Worm (Caenorhabditis elegans) whole organism, young adult: ENCODE measurements around the gene Y59A8B.12.
A peak's percentile ranks its signal among the peaks of the same experiment; 100 is the strongest.

Experiments used
- B0261.1 ChIP-seq: sonication (generic microtip); optimal IDR thresholded peaks from 2 replicates; lab custom pipeline; 2016; ENCODE audit warnings: mild to moderate bottlenecking, missing genetic modification characterization, moderate library complexity, missing compliant biosample characterization
- B0336.3 ChIP-seq: fragments of 200-800 bp; sonication (Bioruptor generic); IDR thresholded peaks from 2 replicates; pipeline ENCODE4 v1.3.6; 2022; ENCODE audit warnings: missing genetic modification characterization, missing compliant biosample characterization
- D2030.7 ChIP-seq: fragments of 200-800 bp; sonication (Bioruptor generic); IDR thresholded peaks from 2 replicates; pipeline ENCODE4 v1.3.6; 2022; ENCODE audit warnings: missing genetic modification reagents, missing genetic modification characterization, missing compliant biosample characterization
- F22D6.2 ChIP-seq: sonication (generic microtip); optimal IDR thresholded peaks from 2 replicates; lab custom pipeline; 2016; ENCODE audit warnings: mild to moderate bottlenecking, missing genetic modification characterization, missing compliant biosample characterization
- F23B12.7 ChIP-seq: sonication (generic microtip); optimal IDR thresholded peaks from 2 replicates; lab custom pipeline; 2017; ENCODE audit warnings: missing genetic modification characterization, mild to moderate bottlenecking, missing compliant biosample characterization, antibody characterized with exemption, moderate library complexity; ENCODE audit not compliant: insufficient read depth
- F39B2.1 ChIP-seq: fragments of 200-800 bp; sonication (Bioruptor generic); IDR thresholded peaks from 2 replicates; pipeline ENCODE4 v1.3.6; 2022; ENCODE audit warnings: missing genetic modification reagents, missing genetic modification characterization, missing compliant biosample characterization
- F49E8.2 ChIP-seq: sonication (generic microtip); optimal IDR thresholded peaks from 3 replicates; lab custom pipeline; 2017; ENCODE audit warnings: missing genetic modification characterization, mild to moderate bottlenecking, missing compliant biosample characterization, antibody characterized with exemption, moderate library complexity; ENCODE audit not compliant: insufficient read depth
- F55B11.4 ChIP-seq: sonication (generic microtip); optimal IDR thresholded peaks from 2 replicates; lab custom pipeline; 2016; ENCODE audit warnings: missing compliant biosample characterization, missing genetic modification characterization, borderline replicate concordance; ENCODE audit not compliant: insufficient read depth
- F57A8.1 ChIP-seq: fragments of 200-800 bp; sonication (Bioruptor generic); optimal IDR thresholded peaks from 2 replicates; lab custom pipeline; 2018; ENCODE audit warnings: mild to moderate bottlenecking, missing genetic modification characterization, moderate library complexity, missing compliant biosample characterization
- T07F8.4 ChIP-seq: sonication (generic microtip); optimal IDR thresholded peaks from 2 replicates; lab custom pipeline; 2016; ENCODE audit warnings: mild to moderate bottlenecking, missing genetic modification characterization, moderate library complexity, missing compliant biosample characterization
- T26A5.8 ChIP-seq: sonication (generic microtip); optimal IDR thresholded peaks from 2 replicates; lab custom pipeline; 2016; ENCODE audit warnings: missing genetic modification characterization, missing compliant biosample characterization
- Y53F4B.3 ChIP-seq: fragments of 200-800 bp; sonication (Bioruptor generic); IDR thresholded peaks from 2 replicates; pipeline ENCODE4 v1.3.6; 2022; ENCODE audit warnings: missing genetic modification reagents, missing genetic modification characterization, missing compliant biosample characterization
- Y53G8AR.9 ChIP-seq: fragments of 200-800 bp; sonication (Bioruptor generic); conservative IDR thresholded peaks from 2 replicates; pipeline ENCODE4 v1.3.6; 2022; ENCODE audit warnings: missing genetic modification reagents, missing genetic modification characterization, missing compliant biosample characterization
- Y67H2A.10 ChIP-seq: fragments of 200-800 bp; sonication (Bioruptor generic); conservative IDR thresholded peaks from 2 replicates; pipeline ENCODE4 v1.3.6; 2022; ENCODE audit warnings: missing genetic modification reagents, missing genetic modification characterization, missing compliant biosample characterization
- Y95B8A.8 ChIP-seq: fragments of 200-800 bp; sonication (Bioruptor generic); IDR thresholded peaks from 2 replicates; pipeline ENCODE4 v1.3.6; 2022; ENCODE audit warnings: missing genetic modification reagents, missing genetic modification characterization, missing compliant biosample characterization
- athp-1 ChIP-seq: sonication (generic microtip); optimal IDR thresholded peaks from 2 replicates; lab custom pipeline; 2017; ENCODE audit warnings: mild to moderate bottlenecking, missing genetic modification characterization, missing compliant biosample characterization
- attf-3 ChIP-seq: fragments of 200-800 bp; sonication (Bioruptor generic); conservative IDR thresholded peaks from 2 replicates; pipeline ENCODE4 v1.3.6; 2022; ENCODE audit warnings: missing genetic modification reagents, missing genetic modification characterization, missing compliant biosample characterization
- bed-2 ChIP-seq: fragments of 200-800 bp; sonication (Bioruptor generic); IDR thresholded peaks from 2 replicates; pipeline ENCODE4 v1.3.6; 2022; ENCODE audit warnings: missing genetic modification reagents, missing genetic modification characterization, missing compliant biosample characterization
- ceh-27 ChIP-seq: fragments of 200-800 bp; sonication (Bioruptor generic); optimal IDR thresholded peaks from 2 replicates; lab custom pipeline; 2018; ENCODE audit warnings: mild to moderate bottlenecking, missing genetic modification characterization, moderate library complexity, missing compliant biosample characterization
- ceh-79 ChIP-seq: sonication (generic microtip); optimal IDR thresholded peaks from 2 replicates; lab custom pipeline; 2017; ENCODE audit warnings: mild to moderate bottlenecking, missing genetic modification characterization, missing compliant biosample characterization
- ceh-91 ChIP-seq: fragments of 200-800 bp; sonication (Bioruptor generic); IDR thresholded peaks from 2 replicates; pipeline ENCODE4 v1.3.6; 2022; ENCODE audit warnings: missing genetic modification reagents, missing genetic modification characterization, missing compliant biosample characterization
- die-1 ChIP-seq: sonication (generic microtip); optimal IDR thresholded peaks from 2 replicates; lab custom pipeline; 2016; ENCODE audit warnings: missing genotype, mild to moderate bottlenecking, missing genetic modification characterization, missing compliant biosample characterization
- dox-1 ChIP-seq: fragments of 200-800 bp; sonication (Bioruptor generic); IDR thresholded peaks from 2 replicates; pipeline ENCODE4 v1.3.6; 2022; ENCODE audit warnings: missing genetic modification reagents, missing genetic modification characterization, missing compliant biosample characterization
- dpl-1 ChIP-seq: fragments of 150-350 bp; optimal IDR thresholded peaks from 2 replicates; lab custom pipeline; 2014; ENCODE audit warnings: missing biosample characterization, missing genetic modification reagents, missing genetic modification characterization
- ets-4 ChIP-seq: fragments of 200-800 bp; sonication (Bioruptor generic); optimal IDR thresholded peaks from 2 replicates; lab custom pipeline; 2018; ENCODE audit warnings: mild to moderate bottlenecking, missing genetic modification characterization, missing compliant biosample characterization
- hlh-12 ChIP-seq: sonication (generic microtip); optimal IDR thresholded peaks from 2 replicates; lab custom pipeline; 2016; ENCODE audit warnings: missing genetic modification characterization, missing compliant biosample characterization
- hmg-1.2 ChIP-seq: fragments of 200-800 bp; sonication (Bioruptor generic); IDR thresholded peaks from 2 replicates; pipeline ENCODE4 v1.3.6; 2022; ENCODE audit warnings: missing genetic modification reagents, missing genetic modification characterization, missing compliant biosample characterization
- hsf-1 ChIP-seq: fragments of 200-800 bp; sonication (Bioruptor generic); IDR thresholded peaks from 2 replicates; pipeline ENCODE4 v1.3.6; 2022; ENCODE audit warnings: missing genetic modification reagents, missing genetic modification characterization, missing compliant biosample characterization
- lin-26 ChIP-seq: fragments of 200-800 bp; sonication (Bioruptor generic); IDR thresholded peaks from 2 replicates; pipeline ENCODE4 v1.3.6; 2022; ENCODE audit warnings: missing genetic modification reagents, missing genetic modification characterization, missing compliant biosample characterization
- lin-40 ChIP-seq: sonication (generic microtip); optimal IDR thresholded peaks from 2 replicates; lab custom pipeline; 2016; ENCODE audit warnings: missing genetic modification characterization, mild to moderate bottlenecking, missing compliant biosample characterization, missing genotype, missing genetic modification reagents
- lsl-1 ChIP-seq: fragments of 200-800 bp; sonication (Bioruptor generic); optimal IDR thresholded peaks from 2 replicates; lab custom pipeline; 2018; ENCODE audit warnings: mild to moderate bottlenecking, missing genetic modification characterization, moderate library complexity, missing compliant biosample characterization
- lsy-27 ChIP-seq: sonication (generic microtip); optimal IDR thresholded peaks from 2 replicates; lab custom pipeline; 2017; ENCODE audit warnings: missing genetic modification characterization, mild to moderate bottlenecking, missing compliant biosample characterization, antibody characterized with exemption, missing genotype, borderline replicate concordance; ENCODE audit not compliant: insufficient read depth
- madf-6 ChIP-seq: fragments of 200-800 bp; sonication (Bioruptor generic); IDR thresholded peaks from 2 replicates; pipeline ENCODE4 v1.3.6; 2022; ENCODE audit warnings: missing genetic modification reagents, missing genetic modification characterization, missing compliant biosample characterization
- madf-8 ChIP-seq: fragments of 200-800 bp; sonication (Bioruptor generic); conservative IDR thresholded peaks from 2 replicates; pipeline ENCODE4 v1.3.6; 2022; ENCODE audit warnings: missing genetic modification reagents, missing genetic modification characterization, missing compliant biosample characterization
- mxl-1 ChIP-seq: sonication (generic microtip); optimal IDR thresholded peaks from 2 replicates; lab custom pipeline; 2016; ENCODE audit warnings: missing genetic modification characterization, missing compliant biosample characterization
- nfya-1 ChIP-seq: sonication (generic microtip); optimal IDR thresholded peaks from 2 replicates; lab custom pipeline; 2017; ENCODE audit warnings: antibody characterized with exemption, missing compliant biosample characterization, missing genetic modification characterization, borderline replicate concordance; ENCODE audit not compliant: insufficient read depth
- nfya-2 ChIP-seq: fragments of 200-800 bp; sonication (Bioruptor generic); IDR thresholded peaks from 2 replicates; pipeline ENCODE4 v1.3.6; 2022; ENCODE audit warnings: missing genetic modification reagents, missing genetic modification characterization, missing compliant biosample characterization
- nhr-120 ChIP-seq: fragments of 200-800 bp; sonication (Bioruptor generic); IDR thresholded peaks from 2 replicates; pipeline ENCODE4 v1.3.6; 2022; ENCODE audit warnings: missing genetic modification characterization, missing compliant biosample characterization
- nhr-27 ChIP-seq: fragments of 200-800 bp; sonication (Bioruptor generic); optimal IDR thresholded peaks from 2 replicates; lab custom pipeline; 2018; ENCODE audit warnings: mild to moderate bottlenecking, missing genetic modification characterization, moderate library complexity, missing compliant biosample characterization
- pbrm-1 ChIP-seq: fragments of 200-800 bp; sonication (Bioruptor generic); IDR thresholded peaks from 2 replicates; pipeline ENCODE4 v1.3.6; 2022; ENCODE audit warnings: missing genetic modification reagents, missing genetic modification characterization, missing compliant biosample characterization
- snpc-1.1 ChIP-seq: sonication (generic microtip); optimal IDR thresholded peaks from 2 replicates; lab custom pipeline; 2017; ENCODE audit warnings: missing genetic modification characterization, mild to moderate bottlenecking, missing compliant biosample characterization, antibody characterized with exemption, moderate library complexity, missing genotype, missing genetic modification reagents; ENCODE audit not compliant: insufficient read depth
- snpc-1.3 ChIP-seq: sonication (generic microtip); optimal IDR thresholded peaks from 2 replicates; lab custom pipeline; 2017; ENCODE audit warnings: missing genetic modification characterization, mild to moderate bottlenecking, missing compliant biosample characterization, antibody characterized with exemption, moderate library complexity, missing genotype, missing genetic modification reagents; ENCODE audit not compliant: insufficient read depth
- tbx-9 ChIP-seq: sonication (generic microtip); optimal IDR thresholded peaks from 2 replicates; lab custom pipeline; 2016; ENCODE audit warnings: borderline replicate concordance, missing genetic modification characterization, inconsistent platforms, missing compliant biosample characterization
- xnd-1 ChIP-seq: sonication (generic microtip); optimal IDR thresholded peaks from 2 replicates; lab custom pipeline; 2016; ENCODE audit warnings: missing genotype, missing genetic modification reagents, missing genetic modification characterization, missing compliant biosample characterization

Y59A8B.12 gene

DNA sequence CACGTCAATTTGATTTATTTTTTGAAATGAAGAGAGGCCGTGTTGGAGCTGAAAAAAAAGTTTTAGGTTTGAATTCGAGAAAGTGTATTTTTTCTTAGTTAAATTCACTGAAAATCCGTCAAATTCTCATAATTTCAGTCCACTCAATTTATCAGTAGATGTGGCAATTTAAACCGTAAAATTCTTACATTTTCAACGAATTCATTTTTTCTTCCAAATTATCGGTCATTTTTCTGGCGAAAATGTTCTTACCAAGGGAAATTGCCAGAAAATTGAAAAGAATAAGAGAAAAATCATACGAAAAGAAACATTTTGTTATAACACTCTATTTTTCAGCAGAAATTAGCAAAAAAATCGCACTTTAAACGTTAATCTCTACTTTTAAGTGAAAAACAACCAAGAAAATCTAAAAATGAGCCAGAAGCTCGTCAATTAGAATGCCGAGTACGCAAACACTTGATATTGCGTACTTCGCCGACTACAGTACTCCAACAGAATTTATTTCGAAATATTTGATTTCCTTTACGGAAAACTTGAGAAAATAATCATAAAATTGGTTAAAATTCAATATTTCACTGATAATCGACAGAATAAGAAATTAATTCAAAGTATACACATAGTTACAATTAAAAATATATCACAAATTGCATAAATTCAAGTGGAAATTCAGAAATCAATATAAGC, 732 bp downstream of the Y59A8B.12 start, which contains the start of gene fbxa-106 (continued):
- TF ChIP-seq F57A8.1 (GFP tag; lab: Kevin White, UChicago) (no peak), ceh-91 (no peak), hsf-1 (GFP tag; lab: Robert Waterston, UW) (no peak), ets-4 (GFP tag; lab: Kevin White, UChicago) (no peak), lsy-27 (no peak), lsl-1 (GFP tag; lab: Kevin White, UChicago) (peak; percentile 81), F49E8.2 (tag; lab: Kevin White, UChicago) (peak; percentile 67), hmg-1.2 (GFP tag; lab: Robert Waterston, UW) (no peak), ceh-27 (GFP tag; lab: Kevin White, UChicago) (no peak), lin-26 (GFP tag; lab: Robert Waterston, UW) (no peak), F22D6.2 (tag; lab: Kevin White, UChicago) (no peak), F55B11.4 (tag; lab: Kevin White, UChicago) (no peak), xnd-1 (no peak), Y53F4B.3 (no peak), madf-8 (no peak), madf-6 (peak; percentile 62), mxl-1 (no peak), F23B12.7 (tag; lab: Kevin White, UChicago) (no peak), nhr-27 (no peak), T26A5.8 (no peak), dox-1 (GFP tag; lab: Robert Waterston, UW) (no peak), nhr-120 (GFP tag; lab: Robert Waterston, UW) (no peak), die-1 (tag; lab: Kevin White, UChicago) (no peak), attf-3 (GFP tag; lab: Robert Waterston, UW) (no peak), bed-2 (GFP tag; lab: Robert Waterston, UW) (no peak), Y95B8A.8 (peak; percentile 66; the same call in 1 of the 2 replicates), nfya-1 (tag; lab: Kevin White, UChicago) (no peak), Y67H2A.10 (GFP tag; lab: Robert Waterston, UW) (no peak), D2030.7 (GFP tag; lab: Robert Waterston, UW) (peak; percentile 61), ceh-79 (tag; lab: Kevin White, UChicago) (no peak), dpl-1 (GFP tag; lab: Kevin White, UChicago) (no peak)

DNA sequence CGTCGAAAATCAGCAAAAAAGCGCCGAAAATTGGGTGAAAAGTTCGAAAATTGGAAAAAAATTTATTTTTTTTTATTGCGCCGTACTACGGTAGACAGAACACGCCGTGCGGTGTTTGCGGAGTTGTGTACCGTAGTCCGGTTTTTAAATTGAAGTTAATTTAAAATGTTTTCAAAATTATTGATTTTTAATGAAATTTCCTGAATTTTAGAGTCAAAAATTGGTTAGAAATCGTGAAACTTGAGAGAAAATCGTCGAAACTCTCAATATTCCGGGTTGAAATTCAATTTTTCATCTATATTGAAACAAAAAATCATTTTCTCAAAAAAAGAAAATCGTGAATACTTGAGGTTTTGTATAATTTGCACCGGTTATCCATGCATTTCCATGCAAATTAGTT, 4.2 kb downstream of the Y59A8B.12 start, which contains the start of gene nova-1:
nova-1 (minus strand) TSS at position 101 of the 400 bp plus-strand sequence.
- peak; percentile 78 for TF ChIP-seq lsl-1 (GFP tag; lab: Kevin White, UChicago)
- TF ChIP-seq T07F8.4 (tag; lab: Kevin White, UChicago): no peak

- TF ChIP-seq dpl-1 (GFP tag; lab: Kevin White, UChicago) (no peak), B0336.3 (GFP tag; lab: Robert Waterston, UW) (0 out of 2 replicates have a peak, but pooled peaks have one; percentile 37), D2030.7 (GFP tag; lab: Robert Waterston, UW) (peak; percentile 41; the same call in 1 of the 2 replicates), lsl-1 (GFP tag; lab: Kevin White, UChicago) (peak; percentile 9), tbx-9 (tag; lab: Kevin White, UChicago) (no peak), pbrm-1 (GFP tag; lab: Robert Waterston, UW) (peak; percentile 58; the same call in 1 of the 2 replicates), Y53F4B.3 (no peak), Y53G8AR.9 (GFP tag; lab: Robert Waterston, UW) (no peak), B0261.1 (tag; lab: Kevin White, UChicago) (no peak), F39B2.1 (GFP tag; lab: Robert Waterston, UW) (no peak), athp-1 (tag; lab: Kevin White, UChicago) (no peak), nfya-2 (GFP tag; lab: Robert Waterston, UW) (no peak), hlh-12 (tag; lab: Kevin White, UChicago) (no peak), snpc-1.1 (no peak), snpc-1.3 (tag; lab: Kevin White, UChicago) (no peak), F55B11.4 (tag; lab: Kevin White, UChicago) (no peak), lin-40 (tag; lab: Kevin White, UChicago) (peak; percentile 76)
These were observed 6.9 kb downstream of the Y59A8B.12 start for ce11 chrV:18079163-18079562.
